Worm (Caenorhabditis elegans): ENCODE results near the gene nspd-5.

Gene nspd-5

ce11 chrII:4822610-4823009 is 37.5 kb downstream of the nspd-5 start:
- TF ChIP-seq him-1 (tag; optimal IDR thresholded peaks at IDR 0.05) (no peak), W03F9.2 (tag; optimal IDR thresholded peaks at IDR 0.05) (no peak), dao-5 (tag; optimal IDR thresholded peaks at IDR 0.05) (no peak)

DNA sequence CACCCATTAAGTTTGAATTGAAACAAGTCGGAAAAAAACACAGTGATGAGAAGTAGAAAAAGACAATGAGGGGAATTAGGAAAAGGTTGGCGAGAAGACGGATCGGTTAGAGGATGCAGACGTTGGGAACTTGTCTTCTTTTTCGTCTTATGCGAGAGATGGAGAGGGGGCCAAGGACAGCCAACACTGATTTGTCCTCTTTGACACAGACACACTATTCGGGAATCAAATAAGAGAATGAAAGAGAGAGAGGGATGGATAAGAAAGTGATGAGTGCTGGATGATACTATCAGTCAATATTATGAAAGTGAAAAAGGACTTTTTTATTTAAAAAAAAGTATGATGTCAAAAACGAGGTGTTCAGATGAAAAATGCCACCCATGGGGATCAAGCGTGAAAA is 38.4 kb downstream of the nspd-5 start, which contains the start of gene lact-5:
TSS of gene lact-5 (minus strand) at position 1 of the 400 bp plus-strand sequence.
- no peak for TF ChIP-seq W03F9.2 (tag; optimal IDR thresholded peaks at IDR 0.05)
- TF ChIP-seq him-1 (tag; optimal IDR thresholded peaks at IDR 0.05), result no peak

- TF ChIP-seq him-1 (tag; optimal IDR thresholded peaks at IDR 0.05) (no peak), dao-5 (tag; optimal IDR thresholded peaks at IDR 0.05) (no peak), W03F9.2 (tag; optimal IDR thresholded peaks at IDR 0.05) (no peak)
These were observed 41.4 kb downstream of the nspd-5 start for ce11 chrII:4818780-4819179.

ce11 chrII:4815356-4815755 is 44.8 kb downstream of the nspd-5 start:
- TF ChIP-seq him-1 (tag; optimal IDR thresholded peaks at IDR 0.05), result no peak
- TF ChIP-seq W03F9.2 (tag; optimal IDR thresholded peaks at IDR 0.05), result no peak
- TF ChIP-seq dao-5 (tag; optimal IDR thresholded peaks at IDR 0.05), result no peak

DNA sequence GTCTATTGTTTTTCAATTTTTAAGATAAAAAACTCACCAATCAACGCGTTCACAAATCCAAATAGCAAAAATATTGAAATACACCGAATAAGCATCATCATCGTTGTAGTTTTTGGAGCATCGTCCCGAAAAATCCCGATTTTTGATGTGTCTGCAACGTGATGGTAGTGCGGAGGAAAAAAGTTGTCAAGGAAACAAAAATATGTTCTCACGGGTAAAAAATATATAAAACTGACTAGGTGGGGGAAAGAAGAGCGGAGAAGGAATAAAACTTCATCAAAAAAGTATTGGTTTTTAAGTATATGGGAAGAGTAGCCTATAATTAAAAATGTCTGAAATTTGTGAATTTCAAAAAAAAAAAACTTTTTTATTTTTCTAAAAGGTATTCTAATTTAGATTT is 48.2 kb downstream of the nspd-5 start, which contains the start of gene rig-6:
TSS of gene rig-6 (minus strand) at position 101 of the 400 bp plus-strand sequence.
- no peak for TF ChIP-seq him-1 (tag; optimal IDR thresholded peaks at IDR 0.05)
- TF ChIP-seq W03F9.2 (tag; optimal IDR thresholded peaks at IDR 0.05), result no peak
- no peak for TF ChIP-seq dao-5 (tag; optimal IDR thresholded peaks at IDR 0.05)
